Fruit fly (Drosophila melanogaster): ENCODE measurements around the gene rdgC.

rdgC gene

DNA sequence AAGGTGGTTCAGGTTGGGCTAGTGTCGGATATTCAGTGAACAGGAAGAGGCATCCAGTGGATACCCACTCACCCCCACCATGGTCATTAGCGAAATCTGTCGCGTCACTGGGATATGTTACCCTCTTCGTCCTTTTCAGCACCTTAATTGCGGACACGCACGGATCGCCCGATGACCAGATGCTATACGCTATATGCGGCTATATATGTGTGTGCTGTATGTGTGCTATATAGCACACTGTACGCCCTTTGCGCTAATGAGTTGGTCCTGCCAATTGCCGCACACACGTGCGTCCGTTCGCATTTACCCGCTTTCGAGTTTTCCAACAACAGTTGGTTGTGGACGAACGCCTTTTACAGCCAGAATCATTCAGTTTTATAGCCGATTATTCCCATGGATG, 33.4 kb downstream of the rdgC start:
- TF ChIP-seq woc (GFP tag; optimal IDR thresholded peaks at IDR 0.05) (no peak), h (GFP tag; optimal IDR thresholded peaks at IDR 0.05) (no peak), Abd-B (GFP tag; optimal IDR thresholded peaks at IDR 0.05) (no peak), Rel (GFP tag; optimal IDR thresholded peaks at IDR 0.05) (no peak), Rel (tag; optimal IDR thresholded peaks at IDR 0.05) (no peak), Mio (GFP tag; optimal IDR thresholded peaks at IDR 0.05) (no peak), Dif (GFP tag; optimal IDR thresholded peaks at IDR 0.05; ENCODE audit: partially characterized antibody) (no peak), dsf (GFP tag; optimal IDR thresholded peaks at IDR 0.05; ENCODE audit: borderline replicate concordance) (no peak), N (GFP tag; optimal IDR thresholded peaks at IDR 0.05) (no peak), tai (GFP tag; optimal IDR thresholded peaks at IDR 0.05) (no peak), Jra (GFP tag; optimal IDR thresholded peaks at IDR 0.05) (no peak), usp (GFP tag; optimal IDR thresholded peaks at IDR 0.05) (no peak), lola (GFP tag; optimal IDR thresholded peaks at IDR 0.05) (no peak), foxo (GFP tag; optimal IDR thresholded peaks at IDR 0.05) (no peak), OdsH (GFP tag; optimal IDR thresholded peaks at IDR 0.05) (no peak), psq (GFP tag; optimal IDR thresholded peaks at IDR 0.05) (no peak), CG9705 (GFP tag; optimal IDR thresholded peaks at IDR 0.05) (no peak), jim (GFP tag; optimal IDR thresholded peaks at IDR 0.05) (no peak), Vsx2 (GFP tag; optimal IDR thresholded peaks at IDR 0.05; ENCODE audit: partially characterized antibody) (no peak)

DNA sequence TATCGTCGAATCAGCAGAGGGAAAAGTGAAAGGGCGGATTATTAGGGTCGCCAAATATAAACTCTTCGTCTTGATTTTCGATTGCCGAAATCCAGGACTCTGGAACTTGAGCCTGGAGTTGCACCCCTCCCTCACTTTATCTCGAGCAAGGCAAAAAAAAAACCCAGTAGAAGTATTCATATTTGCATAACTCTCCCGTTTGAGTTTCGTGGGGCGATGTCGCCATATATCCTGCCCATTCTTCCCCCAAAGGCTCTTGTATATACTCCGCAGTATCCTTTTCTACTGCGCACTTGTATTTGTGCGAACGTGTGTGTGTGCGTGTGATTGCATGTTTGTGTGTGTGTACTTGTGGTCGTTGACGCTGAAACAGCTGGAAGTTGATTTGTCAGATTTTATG, 39.2 kb downstream of the rdgC start:
- no peak for TF ChIP-seq HLH106 (tag; optimal IDR thresholded peaks at IDR 0.05)
- no peak for TF ChIP-seq woc (GFP tag; optimal IDR thresholded peaks at IDR 0.05)
- TF ChIP-seq GATAd (GFP tag; optimal IDR thresholded peaks at IDR 0.05) = no peak
- TF ChIP-seq Hnf4 (GFP tag; optimal IDR thresholded peaks at IDR 0.05) = no peak
- TF ChIP-seq sage (GFP tag; optimal IDR thresholded peaks at IDR 0.05) = no peak
- no peak for TF ChIP-seq ey (GFP tag; optimal IDR thresholded peaks at IDR 0.05)
- TF ChIP-seq brk (GFP tag; optimal IDR thresholded peaks at IDR 0.05) = no peak
- no peak for TF ChIP-seq br (GFP tag; optimal IDR thresholded peaks at IDR 0.05)
- TF ChIP-seq CG9705 (GFP tag; optimal IDR thresholded peaks at IDR 0.05) = no peak
- no peak for TF ChIP-seq Jra (GFP tag; optimal IDR thresholded peaks at IDR 0.05)
- no peak for TF ChIP-seq CrebA (GFP tag; optimal IDR thresholded peaks at IDR 0.05; ENCODE audit: borderline replicate concordance)

DNA sequence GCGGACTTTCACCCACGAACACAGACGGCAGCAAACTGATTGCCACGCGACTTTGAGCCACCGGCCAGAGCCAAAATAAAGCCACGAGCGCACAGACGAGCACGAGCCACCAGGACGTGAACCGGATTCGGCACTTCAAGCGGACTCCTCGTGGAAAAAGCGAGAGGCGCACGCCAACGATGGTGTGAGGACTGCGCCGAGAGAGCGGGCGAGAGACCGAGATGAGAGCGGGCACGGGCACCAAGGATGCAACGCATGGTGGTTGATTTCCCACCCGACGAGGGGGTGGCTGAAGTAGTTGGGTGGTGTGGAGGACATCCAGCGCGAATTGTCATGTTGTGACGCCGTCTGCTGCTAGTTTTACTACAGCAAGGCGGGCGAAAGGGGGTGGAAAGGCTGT, 47.2 kb downstream of the rdgC start, which contains the start of gene gogo:
Gene gogo (minus strand): TSS at position 39 of the 400 bp plus-strand sequence.
- TF ChIP-seq dl (GFP tag; optimal IDR thresholded peaks at IDR 0.05; ENCODE audit: insufficient read depth in 1 of 2, partially characterized antibody in 2 of 2) (peak in 1 of 2 experiments; percentile 34), sv (GFP tag; optimal IDR thresholded peaks at IDR 0.05) (no peak), lola (GFP tag; optimal IDR thresholded peaks at IDR 0.05) (no peak)

DNA sequence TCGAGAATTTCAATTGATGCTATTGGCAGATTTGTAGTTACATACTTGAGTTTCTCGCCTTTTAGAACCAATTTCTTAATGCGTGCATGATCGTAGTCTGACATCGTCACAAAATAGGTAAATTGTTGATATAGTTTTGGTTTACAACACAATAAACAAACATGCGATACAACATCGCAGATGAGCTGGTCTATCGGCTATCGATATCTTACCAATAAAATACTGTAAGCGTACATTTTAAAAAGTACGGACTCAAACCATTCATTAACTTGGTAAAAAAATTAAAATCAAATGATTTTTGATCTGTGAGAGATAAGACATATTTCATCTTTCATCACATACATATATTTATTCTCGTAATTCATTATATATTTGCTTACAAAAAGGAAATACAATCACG, 48.9 kb downstream of the rdgC start, which contains the start of gene FRG1:
Gene FRG1 (minus strand): TSS at position 175 of the 400 bp plus-strand sequence.
- TF ChIP-seq CrebA (GFP tag; optimal IDR thresholded peaks at IDR 0.05; ENCODE audit: borderline replicate concordance) (no peak), brk (GFP tag; optimal IDR thresholded peaks at IDR 0.05) (no peak), Hnf4 (GFP tag; optimal IDR thresholded peaks at IDR 0.05) (no peak)

DNA sequence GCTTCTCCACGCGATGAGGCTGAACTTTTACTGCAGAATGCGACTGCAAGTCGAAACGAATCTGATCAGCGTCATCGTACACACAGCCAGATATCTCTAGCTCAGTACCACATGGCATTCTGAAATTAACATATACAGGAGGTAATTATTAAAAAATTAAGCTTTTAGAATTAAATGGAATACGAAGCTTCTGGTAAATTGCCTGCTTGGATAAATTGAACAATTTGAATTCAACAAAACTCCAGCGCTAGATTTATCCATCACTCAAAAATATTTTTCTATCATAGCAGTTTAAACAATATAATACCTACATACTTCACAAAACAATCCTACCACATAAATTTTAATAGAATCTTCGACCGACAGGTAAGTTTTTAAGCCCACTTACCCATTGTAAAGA, 51.2 kb downstream of the rdgC start, which contains the start of gene SCCRO4:
Gene SCCRO4 (plus strand): TSS at position 301 of the 400 bp plus-strand sequence.
- no peak for TF ChIP-seq ey (GFP tag; optimal IDR thresholded peaks at IDR 0.05)
- TF ChIP-seq Hr83 (GFP tag; optimal IDR thresholded peaks at IDR 0.05; ENCODE audit: poor library complexity, severe bottlenecking) = no peak
- no peak for TF ChIP-seq CrebA (GFP tag; optimal IDR thresholded peaks at IDR 0.05; ENCODE audit: borderline replicate concordance)
- no peak for TF ChIP-seq N (GFP tag; optimal IDR thresholded peaks at IDR 0.05)
- TF ChIP-seq HLH106 (tag; optimal IDR thresholded peaks at IDR 0.05) = no peak
- no peak for TF ChIP-seq Rel (GFP tag; optimal IDR thresholded peaks at IDR 0.05)
- no peak for TF ChIP-seq Rel (tag; optimal IDR thresholded peaks at IDR 0.05)
- TF ChIP-seq CG9705 (GFP tag; optimal IDR thresholded peaks at IDR 0.05) = no peak
- TF ChIP-seq Dfd (GFP tag; optimal IDR thresholded peaks at IDR 0.05) = no peak
- no peak for TF ChIP-seq foxo (GFP tag; optimal IDR thresholded peaks at IDR 0.05)
- TF ChIP-seq woc (GFP tag; optimal IDR thresholded peaks at IDR 0.05) = no peak
- TF ChIP-seq brk (GFP tag; optimal IDR thresholded peaks at IDR 0.05) = no peak
- no peak for TF ChIP-seq pan (optimal IDR thresholded peaks at IDR 0.05)
- no peak for TF ChIP-seq GATAd (GFP tag; optimal IDR thresholded peaks at IDR 0.05)
- no peak for TF ChIP-seq Dif (GFP tag; optimal IDR thresholded peaks at IDR 0.05; ENCODE audit: partially characterized antibody)
